Fruit fly (Drosophila melanogaster): ENCODE data around the gene Mer.

DNA sequence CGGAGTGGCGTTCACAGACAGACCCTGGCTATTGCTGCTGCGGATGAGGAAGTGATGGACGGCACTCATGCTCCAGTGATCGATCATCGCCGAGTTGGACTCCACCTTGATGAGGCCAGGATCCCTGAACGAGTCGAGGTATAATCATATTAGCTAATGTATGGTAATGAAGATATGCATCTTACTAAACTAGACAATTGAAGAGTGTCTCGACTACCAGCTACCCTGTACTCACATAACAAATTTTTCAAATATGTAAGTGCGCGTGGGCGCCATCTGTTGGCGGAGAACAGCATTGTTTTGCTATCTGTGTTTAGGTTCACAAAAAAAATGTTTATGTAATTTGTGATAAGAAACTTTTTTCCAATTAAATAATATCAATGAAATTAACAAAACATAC is 14.1 kb downstream of the Mer start:
- TF ChIP-seq CG12605 (GFP tag; IDR thresholded peaks at IDR 0.05) (no peak), rn (GFP tag; IDR thresholded peaks at IDR 0.05) (no peak), CG32121 (GFP tag; IDR thresholded peaks at IDR 0.05) (no peak), D1 (tag; optimal IDR thresholded peaks at IDR 0.05) (no peak), CG8301 (tag; optimal IDR thresholded peaks at IDR 0.05) (no peak), Pif1A (GFP tag; optimal IDR thresholded peaks at IDR 0.05) (no peak)
